Worm (Caenorhabditis elegans): ENCODE data around the gene ZK250.2.
"Not testable (repeated sequence)": the region's sequence is repeated elsewhere in the genome, so short reads cannot be mapped to it uniquely, and the experiment has no call there.

ZK250.2 gene

DNA sequence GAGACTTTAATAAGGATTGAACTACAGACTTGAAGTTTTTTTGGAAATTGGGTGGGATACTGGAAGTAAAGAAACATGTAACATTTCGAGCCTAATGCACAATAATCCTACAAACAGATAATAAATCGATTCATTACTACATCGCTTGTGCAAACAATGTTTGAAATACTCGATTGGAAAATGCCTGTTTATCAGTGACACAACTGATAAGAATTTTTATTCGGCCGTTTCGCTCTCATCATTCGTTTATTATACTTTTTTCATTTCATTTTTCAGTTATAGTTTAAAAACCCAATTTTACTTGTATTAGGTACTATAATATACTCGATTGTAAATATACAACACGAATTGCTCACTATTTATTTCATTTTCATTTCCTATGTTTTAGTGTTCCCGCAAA is 47.3 kb downstream of the ZK250.2 start:
- TF ChIP-seq fos-1 (tag; optimal IDR thresholded peaks at IDR 0.05) (peak; percentile 89), egl-27 (tag; optimal IDR thresholded peaks at IDR 0.05) (no peak), gmeb-1 (tag; optimal IDR thresholded peaks at IDR 0.05) (peak; percentile 6)

DNA sequence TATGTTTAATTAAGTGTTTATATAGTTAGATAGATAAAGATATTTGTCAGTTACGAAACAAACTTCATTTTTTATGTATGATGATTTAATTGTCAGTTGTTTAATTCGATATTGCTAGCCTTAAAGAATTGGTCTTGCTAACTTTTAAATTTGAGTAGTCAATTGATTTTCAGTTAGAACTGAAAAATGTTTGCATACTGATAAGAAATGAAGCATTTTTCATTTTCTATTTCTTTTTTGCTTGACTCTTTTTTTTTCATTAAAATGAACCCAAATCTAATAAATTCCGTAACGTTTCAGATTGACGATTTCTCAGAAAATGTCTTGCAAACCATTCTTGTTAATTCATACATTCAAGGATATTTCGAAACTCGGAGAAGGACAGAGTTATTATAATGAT is 47.7 kb downstream of the ZK250.2 start, which contains the start of gene math-20:
Gene math-20 (plus strand): TSS at position 301 of the 400 bp plus-strand sequence.
- TF ChIP-seq nhr-77 (tag; optimal IDR thresholded peaks at IDR 0.05), result no peak
- TF ChIP-seq nhr-6 (tag; optimal IDR thresholded peaks at IDR 0.05), result no peak
- TF ChIP-seq ceh-16 (tag; optimal IDR thresholded peaks at IDR 0.05), result no peak
- TF ChIP-seq peb-1 (tag; optimal IDR thresholded peaks at IDR 0.05), result no peak
- no peak for TF ChIP-seq alr-1 (tag; optimal IDR thresholded peaks at IDR 0.05)

DNA sequence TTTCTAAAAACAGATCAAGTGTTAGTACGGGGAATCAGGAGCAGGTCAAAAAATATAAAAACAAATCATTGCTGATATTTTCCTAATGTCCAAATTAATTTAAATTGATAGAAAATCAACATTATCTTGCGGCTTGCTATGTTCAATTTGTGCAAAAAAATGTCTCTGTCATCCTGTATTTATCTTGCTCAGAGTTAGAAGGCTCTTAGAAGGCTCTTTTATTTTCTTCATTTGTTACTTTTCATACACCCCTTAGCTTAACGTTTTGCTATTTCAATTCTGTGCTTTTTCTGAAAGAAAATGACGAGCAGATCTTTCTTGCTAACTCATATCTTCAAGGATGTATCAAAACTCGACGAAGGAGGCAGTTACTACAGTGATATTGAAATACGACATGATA is 50.1 kb downstream of the ZK250.2 start, which contains the start of gene math-19:
Gene math-19 (plus strand): TSS at position 301 of the 400 bp plus-strand sequence.
- not testable (repeated sequence) for TF ChIP-seq nhr-10, alr-1, unc-39 (tag; optimal IDR thresholded peaks at IDR 0.05)
